Worm (Caenorhabditis elegans): Measurements from ENCODE around the gene flp-25.
A peak's percentile ranks its signal among the peaks of the same experiment; 100 is the strongest.

The flp-25 gene

DNA sequence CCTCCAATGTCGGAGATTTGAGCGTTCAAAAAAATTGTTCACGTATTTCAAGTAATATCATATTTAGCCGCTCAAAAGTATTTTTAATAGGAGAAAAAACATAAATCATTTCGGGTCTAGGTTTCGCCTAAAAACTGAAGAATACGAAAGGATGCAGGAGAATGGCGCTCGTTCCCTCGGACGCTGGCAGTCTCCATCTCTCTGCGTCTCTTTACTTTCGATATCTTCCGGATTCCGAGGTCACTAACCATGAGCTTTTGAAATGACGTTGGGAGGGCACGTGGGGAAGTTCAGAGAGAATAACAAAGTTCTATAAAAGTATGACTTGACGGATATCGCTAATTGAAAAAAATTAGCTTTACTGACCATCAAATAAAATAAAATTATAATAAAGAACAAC is 29.6 kb downstream of the flp-25 start:
- TF ChIP-seq hmg-11 (tag; optimal IDR thresholded peaks at IDR 0.05) (no peak), unc-62 (GFP tag; optimal IDR thresholded peaks at IDR 0.05) (no peak), mdl-1 (tag; optimal IDR thresholded peaks at IDR 0.05) (peak; percentile 2), ceh-28 (tag; optimal IDR thresholded peaks at IDR 0.05) (no peak), lin-39 (tag; optimal IDR thresholded peaks at IDR 0.05) (peak; percentile 9), ceh-9 (tag; optimal IDR thresholded peaks at IDR 0.05) (no peak), fos-1 (tag; optimal IDR thresholded peaks at IDR 0.05) (no peak), elt-3 (tag; optimal IDR thresholded peaks at IDR 0.05) (no peak), nfya-1 (tag; optimal IDR thresholded peaks at IDR 0.05; ENCODE audit: insufficient read depth) (peak; percentile 34), ZK546.5 (tag; optimal IDR thresholded peaks at IDR 0.05) (no peak)

DNA sequence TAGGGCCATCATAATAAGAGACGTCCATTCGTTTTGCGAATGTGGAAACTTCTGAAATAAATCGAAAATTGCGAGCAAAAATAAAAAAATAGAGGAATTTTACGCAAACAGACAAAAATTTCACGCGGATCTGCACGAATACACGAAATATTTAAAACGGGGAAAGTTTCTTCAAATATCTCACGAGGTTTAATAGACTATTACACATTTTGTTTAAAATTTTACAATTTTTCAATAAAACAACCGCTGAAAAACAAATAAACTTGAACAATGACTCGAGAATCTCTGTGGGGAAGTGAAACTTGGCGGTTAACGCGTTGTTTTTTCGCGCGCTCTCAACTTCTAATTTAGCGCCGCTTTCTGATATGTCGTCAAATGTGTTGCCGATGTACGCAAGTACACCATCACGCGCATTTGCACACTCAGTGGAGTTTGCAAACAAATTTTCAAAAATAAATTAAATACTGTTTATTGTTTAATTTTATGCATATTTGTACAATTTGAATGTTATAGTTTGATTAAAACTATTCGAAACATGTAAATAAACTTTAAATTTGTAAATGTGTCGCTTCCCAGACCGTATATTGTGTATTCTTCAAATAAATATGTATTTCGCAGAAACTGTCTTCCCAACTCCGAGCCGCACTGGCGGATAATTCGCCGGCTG is 31.9 kb downstream of the flp-25 start, which contains the start of the genes gpr-2 and rgr-1:
Gene gpr-2, minus strand, starts transcription at position 51 of the 667 bp plus-strand sequence.
Gene rgr-1, plus strand, starts transcription at position 617 of the 667 bp plus-strand sequence.
- TF ChIP-seq pha-4 (tag; optimal IDR thresholded peaks at IDR 0.05), result peak; percentile 47
- TF ChIP-seq elt-3 (tag; optimal IDR thresholded peaks at IDR 0.05), result no peak
- TF ChIP-seq nhr-28 (tag; optimal IDR thresholded peaks at IDR 0.05), result no peak
- peak; percentile 35 for TF ChIP-seq snpc-4 (tag; optimal IDR thresholded peaks at IDR 0.05)
- TF ChIP-seq ZK546.5 (tag; optimal IDR thresholded peaks at IDR 0.05), result no peak
- peak; percentile 29 for TF ChIP-seq skn-1 (tag; optimal IDR thresholded peaks at IDR 0.05)
- TF ChIP-seq lin-15B (tag; optimal IDR thresholded peaks at IDR 0.05), result peak; percentile 46
- TF ChIP-seq egl-5 (tag; optimal IDR thresholded peaks at IDR 0.05), result no peak
- TF ChIP-seq hmg-11 (tag; optimal IDR thresholded peaks at IDR 0.05), result peak; percentile 36
- peak; percentile 53 for TF ChIP-seq nfya-1 (tag; optimal IDR thresholded peaks at IDR 0.05; ENCODE audit: insufficient read depth)
- TF ChIP-seq nhr-23 (tag; optimal IDR thresholded peaks at IDR 0.05), result peak; percentile 38

DNA sequence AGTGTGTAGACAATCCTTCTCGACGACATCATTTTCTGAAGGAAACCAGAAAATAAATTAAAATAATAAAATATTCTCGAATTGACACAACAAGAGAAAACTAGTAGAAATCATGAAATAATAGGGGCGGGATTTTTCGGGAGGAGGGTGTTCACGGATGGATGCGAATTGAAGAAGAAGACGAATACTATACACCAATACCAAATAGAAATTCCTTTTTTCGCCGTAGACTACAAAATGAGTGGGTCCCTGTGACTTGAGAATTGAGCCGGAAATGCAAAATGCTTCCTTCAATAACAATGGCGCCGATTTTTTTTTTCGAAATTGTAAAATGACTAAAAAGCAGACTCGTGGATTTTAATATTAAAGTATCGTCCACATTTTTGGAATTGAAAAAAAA is 39.7 kb downstream of the flp-25 start, which contains the start of gene nlp-48:
Gene nlp-48, minus strand, starts transcription at position 101 of the 400 bp plus-strand sequence.
- no peak for TF ChIP-seq lsy-12 (tag; optimal IDR thresholded peaks at IDR 0.05)
- no peak for TF ChIP-seq snpc-4 (tag; optimal IDR thresholded peaks at IDR 0.05)

DNA sequence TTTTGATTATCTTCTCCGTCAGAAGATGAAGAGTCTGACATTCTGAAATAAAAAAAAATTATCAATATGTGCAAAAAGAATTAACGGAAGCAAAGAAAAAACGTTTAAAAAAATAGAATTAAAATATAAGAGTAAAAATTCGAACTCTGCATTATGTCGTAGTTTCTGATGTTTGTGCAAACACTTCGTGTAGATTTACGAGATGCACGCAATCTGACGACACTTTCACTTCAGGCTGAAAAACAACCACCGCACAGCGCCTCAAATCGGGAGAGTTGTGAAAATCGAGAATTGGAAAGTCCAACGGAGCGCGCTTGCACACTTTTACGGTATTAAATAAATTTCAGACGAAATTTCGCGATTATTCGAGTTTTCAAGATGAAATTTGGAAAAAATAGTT is 45.3 kb downstream of the flp-25 start, which contains the start of gene T26G10.1:
Gene T26G10.1, minus strand, starts transcription at position 42 of the 400 bp plus-strand sequence.
- TF ChIP-seq ZK546.5 (tag; optimal IDR thresholded peaks at IDR 0.05) (no peak), skn-1 (tag; optimal IDR thresholded peaks at IDR 0.05) (peak; percentile 31), nhr-43 (tag; optimal IDR thresholded peaks at IDR 0.05; ENCODE audit: poor library complexity, severe bottlenecking) (peak; percentile 59), fos-1 (tag; optimal IDR thresholded peaks at IDR 0.05) (no peak), unc-39 (tag; optimal IDR thresholded peaks at IDR 0.05) (no peak), ztf-11 (tag; optimal IDR thresholded peaks at IDR 0.05) (no peak), nhr-76 (tag; optimal IDR thresholded peaks at IDR 0.05) (no peak), pha-4 (tag; optimal IDR thresholded peaks at IDR 0.05) (peak; percentile 40), egl-5 (tag; optimal IDR thresholded peaks at IDR 0.05) (no peak), aly-2 (tag; optimal IDR thresholded peaks at IDR 0.05) (no peak), mml-1 (tag; optimal IDR thresholded peaks at IDR 0.05) (no peak), daf-12 (tag; optimal IDR thresholded peaks at IDR 0.05) (no peak), eor-1 (tag; optimal IDR thresholded peaks at IDR 0.05) (no peak), R02D3.7 (tag; optimal IDR thresholded peaks at IDR 0.05) (peak; percentile 97), lin-39 (tag; optimal IDR thresholded peaks at IDR 0.05) (peak; percentile 31), jun-1 (tag; optimal IDR thresholded peaks at IDR 0.05) (peak; percentile 19), fkh-10 (GFP tag; optimal IDR thresholded peaks at IDR 0.05) (peak; percentile 7), egl-27 (tag; optimal IDR thresholded peaks at IDR 0.05) (no peak), ama-1 (optimal IDR thresholded peaks at IDR 0.05) (no peak), nfya-1 (tag; optimal IDR thresholded peaks at IDR 0.05; ENCODE audit: insufficient read depth) (peak; percentile 73), snpc-4 (tag; optimal IDR thresholded peaks at IDR 0.05) (peak; percentile 80), lin-15B (tag; optimal IDR thresholded peaks at IDR 0.05) (peak; percentile 95), tbx-2 (tag; optimal IDR thresholded peaks at IDR 0.05) (peak; percentile 19), hmg-11 (tag; optimal IDR thresholded peaks at IDR 0.05) (peak; percentile 30), pqm-1 (tag; optimal IDR thresholded peaks at IDR 0.05) (peak; percentile 19), nhr-25 (tag; optimal IDR thresholded peaks at IDR 0.05) (peak; percentile 41), unc-62 (GFP tag; optimal IDR thresholded peaks at IDR 0.05) (no peak), nhr-23 (tag; optimal IDR thresholded peaks at IDR 0.05) (peak; percentile 61), elt-2 (tag; optimal IDR thresholded peaks at IDR 0.05) (peak; percentile 31), ceh-82 (tag; optimal IDR thresholded peaks at IDR 0.05) (no peak), nhr-77 (tag; optimal IDR thresholded peaks at IDR 0.05) (peak; percentile 52), lsy-12 (tag; optimal IDR thresholded peaks at IDR 0.05) (peak; percentile 9), zag-1 (tag; optimal IDR thresholded peaks at IDR 0.05) (no peak), ceh-28 (tag; optimal IDR thresholded peaks at IDR 0.05) (peak; percentile 55), nhr-12 (tag; optimal IDR thresholded peaks at IDR 0.05) (no peak)

All from whole organism, L3 larva.